Fruit fly (Drosophila melanogaster) whole organism, embryonic: ENCODE measurements around the gene SkpA.
A peak's percentile ranks its signal among the peaks of the same experiment; 100 is the strongest.

ENCODE experiments used
- BtbVII ChIP-seq: fragments of 200-800 bp; sonication (Bioruptor generic); optimal IDR thresholded peaks from 3 replicates; lab custom pipeline; 2017; ENCODE audit warnings: missing biosample characterization, mild to moderate bottlenecking, missing genetic modification characterization
- CG10431 ChIP-seq: fragments of 200-800 bp; sonication (Bioruptor generic); optimal IDR thresholded peaks from 3 replicates; lab custom pipeline; 2018; ENCODE audit warnings: missing biosample characterization, mild to moderate bottlenecking, missing genetic modification characterization
- CG11695 ChIP-seq: fragments of 200-800 bp; sonication (Bioruptor generic); IDR thresholded peaks from 3 replicates; pipeline ENCODE4 v1.3.6; 2022; ENCODE audit warnings: missing biosample characterization, missing genetic modification characterization
- CG12391 ChIP-seq: fragments of 200-800 bp; sonication (Bioruptor generic); optimal IDR thresholded peaks from 3 replicates; lab custom pipeline; 2018; ENCODE audit warnings: missing biosample characterization, mild to moderate bottlenecking, missing genetic modification characterization, moderate library complexity
- CG12659 ChIP-seq: fragments of 200-800 bp; sonication (Bioruptor generic); optimal IDR thresholded peaks from 3 replicates; lab custom pipeline; 2017; ENCODE audit warnings: mild to moderate bottlenecking, missing biosample characterization, missing genetic modification reagents, missing genetic modification characterization
- CG14441 ChIP-seq: fragments of 200-800 bp; sonication (Bioruptor generic); IDR thresholded peaks from 2 replicates; pipeline ENCODE4 v1.3.6; 2022; ENCODE audit warnings: missing biosample characterization, missing genetic modification characterization
- CG14667 ChIP-seq: fragments of 200-800 bp; sonication (Bioruptor generic); IDR thresholded peaks from 2 replicates; pipeline ENCODE4 v1.3.6; 2022; ENCODE audit warnings: missing biosample characterization, missing genetic modification characterization
- CG15601 ChIP-seq: fragments of 200-800 bp; sonication (Bioruptor generic); optimal IDR thresholded peaks from 3 replicates; lab custom pipeline; 2019; ENCODE audit warnings: missing biosample characterization, mild to moderate bottlenecking, missing genetic modification characterization, moderate library complexity
- CG1602 ChIP-seq: fragments of 200-800 bp; sonication (Bioruptor generic); optimal IDR thresholded peaks from 3 replicates; lab custom pipeline; 2016; ENCODE audit warnings: missing biosample characterization, missing genetic modification characterization
- CG1792 ChIP-seq: fragments of 200-800 bp; sonication (Bioruptor generic); optimal IDR thresholded peaks from 2 replicates; lab custom pipeline; 2016; ENCODE audit warnings: missing biosample characterization, missing genetic modification characterization
- CG18476 ChIP-seq: fragments of 200-800 bp; sonication (Bioruptor generic); optimal IDR thresholded peaks from 2 replicates; lab custom pipeline; 2016; ENCODE audit warnings: missing biosample characterization, mild to moderate bottlenecking, missing genetic modification characterization
- CG2116 ChIP-seq: fragments of 200-800 bp; sonication (Bioruptor generic); optimal IDR thresholded peaks from 3 replicates; lab custom pipeline; 2018; ENCODE audit warnings: missing biosample characterization, mild to moderate bottlenecking, missing genetic modification characterization
- CG2889 ChIP-seq: fragments of 200-800 bp; sonication (Bioruptor generic); IDR thresholded peaks from 3 replicates; pipeline ENCODE4 v1.3.6; 2022; ENCODE audit warnings: missing biosample characterization, missing genetic modification characterization
- CG31224 ChIP-seq: fragments of 200-800 bp; sonication (Bioruptor generic); IDR thresholded peaks from 2 replicates; pipeline ENCODE4 v1.3.6; 2022; ENCODE audit warnings: missing biosample characterization, missing genetic modification characterization
- CG31388 ChIP-seq: fragments of 200-800 bp; sonication (Bioruptor generic); optimal IDR thresholded peaks from 2 replicates; lab custom pipeline; 2016; ENCODE audit warnings: missing biosample characterization, missing genetic modification characterization
- CG3163 ChIP-seq: fragments of 200-800 bp; sonication (Bioruptor generic); optimal IDR thresholded peaks from 3 replicates; lab custom pipeline; 2016; ENCODE audit warnings: missing biosample characterization, missing genetic modification characterization
- CG3726 ChIP-seq: fragments of 200-800 bp; sonication (Bioruptor generic); IDR thresholded peaks from 3 replicates; pipeline ENCODE4, ENCODE4 v1.3.6; 2022; ENCODE audit warnings: missing biosample characterization, missing genetic modification characterization
- CG3847 ChIP-seq: fragments of 200-800 bp; sonication (Bioruptor generic); IDR thresholded peaks from 2 replicates; pipeline ENCODE4 v1.3.6; 2022; ENCODE audit warnings: missing biosample characterization, missing genetic modification characterization
- CG4404 ChIP-seq: fragments of 200-800 bp; sonication (Bioruptor generic); IDR thresholded peaks from 2 replicates; pipeline ENCODE4 v1.3.6; 2022; ENCODE audit warnings: missing biosample characterization, missing genetic modification characterization
- CG6272 ChIP-seq: fragments of 200-800 bp; sonication (Bioruptor generic); IDR thresholded peaks from 2 replicates; pipeline ENCODE4 v1.3.6; 2022; ENCODE audit warnings: missing biosample characterization, missing genetic modification characterization
- CG7556 ChIP-seq: fragments of 200-800 bp; sonication (Bioruptor generic); optimal IDR thresholded peaks from 2 replicates; lab custom pipeline; 2017; ENCODE audit warnings: missing biosample characterization, mild to moderate bottlenecking, missing genetic modification characterization
- CG7786 ChIP-seq: fragments of 200-800 bp; sonication (Bioruptor generic); optimal IDR thresholded peaks from 2 replicates; lab custom pipeline; 2016; ENCODE audit warnings: missing biosample characterization, missing genetic modification characterization
- CG8765 ChIP-seq: fragments of 200-800 bp; sonication (Bioruptor generic); IDR thresholded peaks from 2 replicates; pipeline ENCODE4 v1.3.6; 2022; ENCODE audit warnings: missing biosample characterization, missing genetic modification characterization
- CG8924 ChIP-seq: fragments of 200-800 bp; optimal IDR thresholded peaks from 3 replicates; lab custom pipeline; 2019; ENCODE audit warnings: missing biosample characterization, mild to moderate bottlenecking, missing genetic modification characterization, moderate library complexity
- Camta ChIP-seq: fragments of 200-800 bp; sonication (Bioruptor generic); optimal IDR thresholded peaks from 2 replicates; lab custom pipeline; 2016; ENCODE audit warnings: missing biosample characterization, missing genetic modification characterization
- Dad ChIP-seq: fragments of 200-800 bp; sonication (Bioruptor generic); optimal IDR thresholded peaks from 3 replicates; lab custom pipeline; 2016; ENCODE audit warnings: missing biosample characterization, missing genetic modification characterization
- Dbx ChIP-seq: fragments of 200-800 bp; sonication (Bioruptor generic); IDR thresholded peaks from 3 replicates; pipeline ENCODE4 v1.3.6; 2022; ENCODE audit warnings: missing biosample characterization, missing genetic modification characterization
- Elba2 ChIP-seq: fragments of 200-800 bp; sonication (Bioruptor generic); optimal IDR thresholded peaks from 3 replicates; lab custom pipeline; 2016; ENCODE audit warnings: missing biosample characterization, missing genetic modification characterization
- Hr78 ChIP-seq, 2 experiments: fragments of 200-800 bp in 1 of 2; fragments of >200 bp in 1 of 2; sonication (Bioruptor generic) in 1 of 2; optimal IDR thresholded peaks; 2 replicates each; lab custom pipeline; 2017 to 2019; ENCODE audit warnings: missing biosample characterization in 2 of 2, missing genetic modification characterization in 2 of 2, mild to moderate bottlenecking in 1 of 2, moderate library complexity in 1 of 2
- Taf1 ChIP-seq: fragments of 200-800 bp; sonication (Bioruptor generic); IDR thresholded peaks from 2 replicates; pipeline ENCODE4 v1.3.6; 2022; ENCODE audit warnings: missing biosample characterization, missing genetic modification characterization
- Tbp ChIP-seq: fragments of >200 bp; optimal IDR thresholded peaks from 2 replicates; lab custom pipeline; 2018; ENCODE audit warnings: missing biosample characterization, missing genetic modification characterization
- Xrp1 ChIP-seq: fragments of 200-800 bp; sonication (Bioruptor generic); IDR thresholded peaks from 2 replicates; pipeline ENCODE4 v1.3.6; 2022; ENCODE audit warnings: missing biosample characterization, missing genetic modification characterization
- chif ChIP-seq, 2 experiments: fragments of 200-800 bp; sonication (Bioruptor generic); optimal IDR thresholded peaks; 3 replicates each; lab custom pipeline; 2016; ENCODE audit warnings: missing biosample characterization in 2 of 2, missing genetic modification characterization in 2 of 2
- crp ChIP-seq, 2 experiments: fragments of 200-800 bp; sonication (Bioruptor generic); optimal IDR thresholded peaks; 2 replicates in 1 of 2; 3 replicates in 1 of 2; lab custom pipeline; 2017; ENCODE audit warnings: missing biosample characterization in 2 of 2, missing genetic modification characterization in 2 of 2, mild to moderate bottlenecking in 1 of 2, moderate library complexity in 1 of 2
- dimm ChIP-seq: fragments of 200-800 bp; sonication (Bioruptor generic); IDR thresholded peaks from 2 replicates; pipeline ENCODE4 v1.3.6; 2022; ENCODE audit warnings: missing biosample characterization, missing genetic modification characterization
- exex ChIP-seq: fragments of 200-800 bp; sonication (Bioruptor generic); optimal IDR thresholded peaks from 4 replicates; lab custom pipeline; 2018; ENCODE audit warnings: missing biosample characterization, mild to moderate bottlenecking, missing genetic modification characterization, moderate library complexity
- eyg ChIP-seq: fragments of 200-800 bp; sonication (Bioruptor generic); optimal IDR thresholded peaks from 3 replicates; lab custom pipeline; 2016; ENCODE audit warnings: missing biosample characterization, missing genetic modification characterization
- h ChIP-seq: fragments of >200 bp; optimal IDR thresholded peaks from 2 replicates; lab custom pipeline; 2017
- ham ChIP-seq: fragments of 200-800 bp; sonication (Bioruptor generic); IDR thresholded peaks from 2 replicates; pipeline ENCODE4 v1.3.6; 2022; ENCODE audit warnings: missing biosample characterization, missing genetic modification characterization
- ind ChIP-seq: fragments of 200-800 bp; sonication (Bioruptor generic); optimal IDR thresholded peaks from 3 replicates; lab custom pipeline; 2016; ENCODE audit warnings: missing biosample characterization, missing genetic modification characterization
- nom ChIP-seq: fragments of 200-800 bp; sonication (Bioruptor generic); optimal IDR thresholded peaks from 2 replicates; lab custom pipeline; 2017; ENCODE audit warnings: missing biosample characterization, missing genetic modification characterization, mild to moderate bottlenecking, moderate library complexity, missing genetic modification reagents
- peb ChIP-seq: fragments of 200-800 bp; sonication (Bioruptor generic); IDR thresholded peaks from 2 replicates; pipeline ENCODE4 v1.3.6; 2022; ENCODE audit warnings: missing biosample characterization, missing genetic modification characterization
- pnt ChIP-seq: fragments of 200-800 bp; sonication (Bioruptor generic); optimal IDR thresholded peaks from 3 replicates; lab custom pipeline; 2016; ENCODE audit warnings: missing biosample characterization, missing genetic modification characterization
- prd ChIP-seq, 3 experiments: fragments of >200 bp in 2 of 3; fragments of 200-800 bp in 1 of 3; sonication (Bioruptor generic) in 1 of 3; optimal IDR thresholded peaks in 2 of 3; IDR thresholded peaks in 1 of 3; 2 replicates in 2 of 3; 3 replicates in 1 of 3; pipeline versions ENCODE4 v1.3.6 to Lab custom; 2017 to 2022; ENCODE audit warnings: missing biosample characterization in 1 of 3, missing genetic modification characterization in 1 of 3
- ro ChIP-seq: fragments of 200-800 bp; sonication (Bioruptor generic); IDR thresholded peaks from 2 replicates; pipeline ENCODE4 v1.3.6; 2022; ENCODE audit warnings: missing biosample characterization, missing genetic modification characterization
- run ChIP-seq: fragments of 200-800 bp; sonication (Bioruptor generic); optimal IDR thresholded peaks from 3 replicates; lab custom pipeline; 2018; ENCODE audit warnings: missing biosample characterization, mild to moderate bottlenecking, missing genetic modification characterization
- so ChIP-seq: fragments of 200-800 bp; sonication (Bioruptor generic); IDR thresholded peaks from 3 replicates; pipeline ENCODE4 v1.3.6; 2022; ENCODE audit warnings: missing biosample characterization, missing genetic modification characterization
- trem ChIP-seq: fragments of 200-800 bp; optimal IDR thresholded peaks from 3 replicates; lab custom pipeline; 2019; ENCODE audit warnings: missing biosample characterization, mild to moderate bottlenecking, missing genetic modification characterization, moderate library complexity
- trh ChIP-seq: fragments of 200-800 bp; sonication (Bioruptor generic); optimal IDR thresholded peaks from 2 replicates; lab custom pipeline; 2016; ENCODE audit warnings: missing biosample characterization, missing genetic modification characterization
- ttk ChIP-seq: fragments of 200-800 bp; sonication (Bioruptor generic); IDR thresholded peaks from 2 replicates; pipeline ENCODE4 v2.1.2; 2022; ENCODE audit warnings: missing biosample characterization, missing genetic modification characterization
- vfl ChIP-seq: fragments of 200-800 bp; sonication (Bioruptor generic); optimal IDR thresholded peaks from 2 replicates; lab custom pipeline; 2016; ENCODE audit warnings: missing biosample characterization, missing genetic modification characterization
- yki ChIP-seq: fragments of >200 bp; optimal IDR thresholded peaks from 3 replicates; lab custom pipeline; 2018

The SkpA gene

DNA sequence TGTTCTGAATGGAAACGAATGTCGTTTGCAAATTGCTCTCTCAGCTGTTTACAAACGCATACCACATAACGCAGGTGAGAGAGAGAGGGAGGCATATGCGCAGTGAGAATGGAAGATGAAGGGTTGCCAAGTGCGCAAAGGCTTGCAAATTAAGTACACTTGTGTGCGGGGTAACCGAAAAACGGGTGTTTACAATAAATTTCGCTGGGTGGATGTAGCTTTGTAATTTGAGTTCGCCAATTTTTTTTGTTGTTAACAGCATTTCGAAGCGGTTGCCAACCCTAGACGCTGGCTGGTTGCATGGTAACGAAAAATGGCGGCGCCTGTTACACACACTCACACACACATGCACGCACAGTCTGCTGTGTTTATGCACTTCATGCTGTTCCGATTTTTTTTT lies 965 bp upstream of the SkpA start (continued):
- peak; percentile 95 for TF ChIP-seq Dbx
- peak; percentile 89 for TF ChIP-seq vfl (GFP tag; lab: Kevin White, UChicago)
- peak; percentile 92 for TF ChIP-seq CG7556 (GFP tag; lab: Kevin White, UChicago)
- peak; percentile 92 for TF ChIP-seq BtbVII (GFP tag; lab: Kevin White, UChicago)
- TF ChIP-seq CG3726 (GFP tag; lab: Robert Waterston, UW) = peak; percentile 95
- no peak for TF ChIP-seq prd (optimal IDR thresholded peaks at IDR 0.05; lab: Kevin White, UChicago)
- TF ChIP-seq prd (GFP tag; IDR thresholded peaks at IDR 0.05; lab: Robert Waterston, UW) = peak; percentile 97
- TF ChIP-seq CG11695 (GFP tag; lab: Robert Waterston, UW) = peak; percentile 95
- TF ChIP-seq CG7786 (GFP tag; lab: Kevin White, UChicago) = peak; percentile 96
- no peak for TF ChIP-seq yki (lab: Kevin White, UChicago)
- peak; percentile 89 for TF ChIP-seq CG6272 (GFP tag; lab: Robert Waterston, UW)
- TF ChIP-seq CG2889 = peak; percentile 92
- TF ChIP-seq Elba2 = peak; percentile 23
- TF ChIP-seq Taf1 (GFP tag; lab: Robert Waterston, UW) = peak; percentile 95
- peak; percentile 96 for TF ChIP-seq nom (GFP tag; lab: Kevin White, UChicago)
- peak; percentile 87 for TF ChIP-seq CG1602 (GFP tag; lab: Kevin White, UChicago)
- TF ChIP-seq CG1792 = peak; percentile 87
- TF ChIP-seq Dad (GFP tag; lab: Kevin White, UChicago) = peak; percentile 92
- TF ChIP-seq Hr78 (GFP tag; optimal IDR thresholded peaks at IDR 0.05; lab: Kevin White, UChicago) = peak in 1 of 2 experiments; percentile 76
- TF ChIP-seq CG3847 (GFP tag; lab: Robert Waterston, UW) = peak; percentile 95
- TF ChIP-seq CG12391 (tag; lab: Kevin White, UChicago) = peak; percentile 94
- peak; percentile 96 for TF ChIP-seq ttk (GFP tag; lab: Robert Waterston, UW)
- peak; percentile 96 for TF ChIP-seq so (GFP tag; lab: Robert Waterston, UW)
- TF ChIP-seq CG31388 (GFP tag; lab: Kevin White, UChicago) = peak; percentile 80
- peak; percentile 90 for TF ChIP-seq CG31224 (GFP tag; lab: Robert Waterston, UW)
- peak in 1 of 2 experiments; percentile 71 for TF ChIP-seq crp (GFP tag; optimal IDR thresholded peaks at IDR 0.05; lab: Kevin White, UChicago)
- TF ChIP-seq CG2116 = peak; percentile 79
- TF ChIP-seq peb (GFP tag; lab: Robert Waterston, UW) = peak; percentile 94
- TF ChIP-seq Camta (GFP tag; lab: Kevin White, UChicago) = peak; percentile 89
- peak; percentile 93 for TF ChIP-seq CG14667 (GFP tag; lab: Robert Waterston, UW)
- no peak for TF ChIP-seq Tbp (GFP tag; lab: Kevin White, UChicago)
- peak; percentile 88 for TF ChIP-seq dimm (GFP tag; lab: Robert Waterston, UW)
- peak; percentile 92 for TF ChIP-seq CG18476 (GFP tag; lab: Kevin White, UChicago)
- TF ChIP-seq h (lab: Kevin White, UChicago) = no peak
- TF ChIP-seq ro (GFP tag; lab: Robert Waterston, UW) = peak; percentile 89
- peak; percentile 88 for TF ChIP-seq eyg (GFP tag; lab: Kevin White, UChicago)
- peak; percentile 75 for TF ChIP-seq CG3163 (GFP tag; lab: Kevin White, UChicago)
- TF ChIP-seq CG8765 (GFP tag; lab: Robert Waterston, UW) = peak; percentile 83
- peak; percentile 92 for TF ChIP-seq CG10431
- peak; percentile 96 for TF ChIP-seq ind (GFP tag; lab: Kevin White, UChicago)
- TF ChIP-seq chif (GFP tag; optimal IDR thresholded peaks at IDR 0.05; lab: Kevin White, UChicago) = peak; percentile 92 to 93
- peak; percentile 97 for TF ChIP-seq CG14441
- peak; percentile 74 for TF ChIP-seq trem (tag; lab: Kevin White, UChicago)
- TF ChIP-seq CG15601 (tag; lab: Kevin White, UChicago) = peak; percentile 90
- peak; percentile 67 for TF ChIP-seq trh
- peak; percentile 92 for TF ChIP-seq pnt
- peak; percentile 90 for TF ChIP-seq run (tag; lab: Kevin White, UChicago)
- TF ChIP-seq CG12659 (GFP tag; lab: Kevin White, UChicago) = peak; percentile 97
- TF ChIP-seq ham (GFP tag; lab: Robert Waterston, UW) = peak; percentile 82
- TF ChIP-seq CG8924 (tag; lab: Kevin White, UChicago) = peak; percentile 91
- TF ChIP-seq CG4404 (GFP tag; lab: Robert Waterston, UW) = peak; percentile 89
- TF ChIP-seq exex (tag; lab: Kevin White, UChicago) = peak; percentile 75
- TF ChIP-seq Xrp1 (GFP tag; lab: Robert Waterston, UW) = peak; percentile 97
